Worm (Caenorhabditis elegans) whole organism, dauer: Measurements from ENCODE around the gene Y54G9A.5.

ENCODE experiments used
- unc-62 ChIP-seq: sonication (generic microtip); optimal IDR thresholded peaks from 2 replicates; lab custom pipeline; 2017; ENCODE audit warnings: missing biosample characterization, missing genetic modification reagents, missing genetic modification characterization

The Y54G9A.5 gene

ce11 chrII:13756232-13756631 is 33.4 kb downstream of the Y54G9A.5 start:
- no peak for TF ChIP-seq unc-62 (GFP tag; lab: Kevin White, UChicago)

- TF ChIP-seq unc-62 (GFP tag; lab: Kevin White, UChicago): no peak
Observed at ce11 chrII:13758108-13758507, 35.3 kb downstream of the Y54G9A.5 start, which contains the start of gene arrd-13. Gene arrd-13, plus strand, starts transcription at chrII:13758408.

ce11 chrII:13763009-13763468 is 40.2 kb downstream of the Y54G9A.5 start, which contains the start of gene arrd-11:
Gene arrd-11, plus strand, starts transcription at chrII:13763418.
- TF ChIP-seq unc-62 (GFP tag; lab: Kevin White, UChicago): no peak

- TF ChIP-seq unc-62 (GFP tag; lab: Kevin White, UChicago): no peak
Observed at ce11 chrII:13765952-13766351, 43.1 kb downstream of the Y54G9A.5 start, which contains the start of gene arrd-12. Gene arrd-12, plus strand, starts transcription at chrII:13766252.

DNA sequence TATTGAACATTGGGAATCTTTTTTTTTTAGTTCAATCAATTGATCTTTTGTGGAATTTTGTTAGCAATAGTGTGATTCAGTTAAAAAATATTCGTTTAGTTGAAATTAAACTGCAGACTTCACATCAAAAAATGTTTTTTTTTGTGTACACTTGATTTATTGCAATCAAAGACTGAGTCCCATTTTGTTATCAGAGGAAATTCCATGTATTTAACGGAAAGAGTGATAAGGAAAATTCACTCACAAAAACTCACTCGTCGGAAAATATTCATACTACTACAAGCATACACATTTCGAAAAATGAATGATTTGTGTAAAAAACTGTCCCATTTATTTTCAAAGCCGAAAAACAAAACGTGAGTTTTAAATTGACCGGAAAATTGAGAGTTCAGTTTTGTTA is 48.5 kb downstream of the Y54G9A.5 start, which contains the start of gene C01B9.1:
C01B9.1 (plus strand) TSS at position 241 of the 400 bp plus-strand sequence.
- no peak for TF ChIP-seq unc-62 (GFP tag; lab: Kevin White, UChicago)
